Fruit fly (Drosophila melanogaster): ENCODE results near the gene GCS1.

The GCS1 gene

DNA sequence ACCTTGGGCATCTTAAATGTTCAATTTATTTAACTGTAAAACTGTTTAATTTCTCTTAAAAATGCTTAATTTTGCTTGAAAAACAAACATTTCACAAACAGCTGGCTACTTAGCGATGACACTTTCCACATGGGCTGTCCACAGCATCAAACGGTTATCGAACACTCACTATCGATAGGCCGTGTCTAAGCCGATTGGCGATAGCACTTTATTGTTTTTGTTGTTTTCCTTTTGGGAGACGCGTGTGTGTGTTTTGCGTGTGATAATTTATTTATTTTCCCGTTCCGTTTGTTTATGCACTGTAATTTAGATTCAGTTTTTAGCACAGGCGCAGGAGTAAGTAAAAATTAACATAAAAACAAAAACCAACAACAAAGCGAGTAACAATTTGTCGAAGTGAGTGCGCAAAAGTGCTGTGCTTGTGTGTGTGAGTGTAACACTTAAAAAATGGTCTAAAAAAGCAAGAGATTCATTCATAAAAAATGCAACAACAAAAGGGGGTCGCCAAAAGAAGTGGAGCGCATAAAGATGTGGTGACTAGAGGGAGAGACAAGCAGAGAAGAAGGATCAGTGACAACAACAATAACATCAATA lies 22.5 kb downstream of the GCS1 start, which contains the start of gene Gapvd1 (continued):
- TF ChIP-seq vfl (GFP tag; optimal IDR thresholded peaks at IDR 0.05) (no peak), CG11695 (GFP tag; IDR thresholded peaks at IDR 0.05) (no peak), pita (GFP tag; optimal IDR thresholded peaks at IDR 0.05) (no peak), CG13624 (GFP tag; optimal IDR thresholded peaks at IDR 0.05) (peak; percentile 36), trem (tag; optimal IDR thresholded peaks at IDR 0.05) (peak; percentile 52), CG7357 (GFP tag; IDR thresholded peaks at IDR 0.05) (no peak), Six4 (GFP tag; optimal IDR thresholded peaks at IDR 0.05) (no peak), HLH54F (GFP tag; optimal IDR thresholded peaks at IDR 0.05) (peak; percentile 30), CG9609 (GFP tag; optimal IDR thresholded peaks at IDR 0.05) (peak; percentile 13), CG1603 (tag; optimal IDR thresholded peaks at IDR 0.05) (peak; percentile 60), bbx (GFP tag; IDR thresholded peaks at IDR 0.05; ENCODE audit: partially characterized antibody) (peak; percentile 91), Xbp1 (GFP tag; optimal IDR thresholded peaks at IDR 0.05) (no peak), hbn (GFP tag; IDR thresholded peaks at IDR 0.05; ENCODE audit: partially characterized antibody) (peak; percentile 70), Max (GFP tag; optimal IDR thresholded peaks at IDR 0.05) (peak; percentile 10), row (GFP tag; IDR thresholded peaks at IDR 0.05) (peak; percentile 48), HmgD (GFP tag; optimal IDR thresholded peaks at IDR 0.05) (peak; percentile 65), HLH4C (GFP tag; IDR thresholded peaks at IDR 0.05; ENCODE audit: partially characterized antibody) (peak; percentile 88), CG8281 (tag; optimal IDR thresholded peaks at IDR 0.05) (no peak), stc (GFP tag; IDR thresholded peaks at IDR 0.05) (peak; percentile 22; the same call in 1 of the 2 replicates), NFAT (GFP tag; IDR thresholded peaks at IDR 0.05) (peak; percentile 53; the same call in 1 of the 2 replicates), Adf1 (GFP tag; IDR thresholded peaks at IDR 0.05) (no peak), CG16779 (GFP tag; IDR thresholded peaks at IDR 0.05) (no peak), z (GFP tag; IDR thresholded peaks at IDR 0.05) (no peak), D19A (tag; optimal IDR thresholded peaks at IDR 0.05) (no peak), CG13894 (tag; optimal IDR thresholded peaks at IDR 0.05) (peak; percentile 4), CG12659 (GFP tag; optimal IDR thresholded peaks at IDR 0.05) (peak; percentile 35), CG1024 (GFP tag; IDR thresholded peaks at IDR 0.05) (no peak), lbe (GFP tag; optimal IDR thresholded peaks at IDR 0.05) (peak; percentile 4), pzg (GFP tag; optimal IDR thresholded peaks at IDR 0.05) (peak; percentile 65), trh (GFP tag; optimal IDR thresholded peaks at IDR 0.05) (no peak), amos (GFP tag; IDR thresholded peaks at IDR 0.05; ENCODE audit: partially characterized antibody) (peak; percentile 90), CG4424 (GFP tag; optimal IDR thresholded peaks at IDR 0.05) (peak; percentile 10), CG4820 (GFP tag; optimal IDR thresholded peaks at IDR 0.05) (no peak), cwo (GFP tag; optimal IDR thresholded peaks at IDR 0.05) (no peak), B-H2 (GFP tag; optimal IDR thresholded peaks at IDR 0.05) (no peak), Aef1 (GFP tag; IDR thresholded peaks at IDR 0.05) (peak; percentile 62; the same call in 2 of the 3 replicates), her (GFP tag; optimal IDR thresholded peaks at IDR 0.05) (peak; percentile 25), CG16813 (GFP tag; IDR thresholded peaks at IDR 0.05; ENCODE audit: partially characterized antibody) (peak; percentile 84), ci (GFP tag; IDR thresholded peaks at IDR 0.05) (peak; percentile 11; the same call in 1 of the 3 replicates), CG6791 (GFP tag; IDR thresholded peaks at IDR 0.05; ENCODE audit: partially characterized antibody) (peak; percentile 92), CG2678 (tag; optimal IDR thresholded peaks at IDR 0.05) (peak; percentile 7), Ssrp (tag; optimal IDR thresholded peaks at IDR 0.05) (no peak), inv (GFP tag; IDR thresholded peaks at IDR 0.05; ENCODE audit: partially characterized antibody) (peak; percentile 72), jumu (GFP tag; optimal IDR thresholded peaks at IDR 0.05) (peak; percentile 15), sna (GFP tag; IDR thresholded peaks at IDR 0.05; ENCODE audit: partially characterized antibody) (peak; percentile 56; the same call in 1 of the 2 replicates), Deaf1 (tag; optimal IDR thresholded peaks at IDR 0.05) (peak; percentile 17), ind (GFP tag; optimal IDR thresholded peaks at IDR 0.05) (no peak), CG10366 (GFP tag; IDR thresholded peaks at IDR 0.05) (no peak), CG18764 (GFP tag; optimal IDR thresholded peaks at IDR 0.05) (no peak), ac (GFP tag; optimal IDR thresholded peaks at IDR 0.05) (no peak)
